Worm (Caenorhabditis elegans) whole organism, L4 larva: Measurements from ENCODE around the gene gst-6.

Experiments
- F26F4.8 ChIP-seq: fragments of 200-800 bp; sonication (Bioruptor generic); conservative IDR thresholded peaks from 2 replicates; pipeline ENCODE4 v1.3.6; 2022; ENCODE audit warnings: missing genetic modification characterization, missing compliant biosample characterization
- T20F7.1 ChIP-seq: fragments of 200-800 bp; sonication (Bioruptor generic); optimal IDR thresholded peaks from 2 replicates; lab custom pipeline; 2018; ENCODE audit warnings: mild to moderate bottlenecking, missing genetic modification characterization, missing compliant biosample characterization
- aha-1 ChIP-seq: fragments of 150-350 bp; peaks from one replicate; lab custom pipeline; 2014; ENCODE audit warnings: missing biosample characterization, missing genetic modification characterization
- arid-1 ChIP-seq: fragments of 200-800 bp; sonication (Bioruptor generic); conservative IDR thresholded peaks from 2 replicates; pipeline ENCODE4 v1.3.6; 2022; ENCODE audit warnings: missing genetic modification reagents, missing genetic modification characterization, missing compliant biosample characterization
- attf-4 ChIP-seq: sonication (generic microtip); optimal IDR thresholded peaks from 3 replicates; lab custom pipeline; 2017; ENCODE audit warnings: missing biosample characterization, missing genetic modification characterization
- ceh-20 ChIP-seq: fragments of 200-800 bp; sonication (Bioruptor generic); IDR thresholded peaks from 2 replicates; pipeline ENCODE4 v1.3.6; 2022; ENCODE audit warnings: missing genetic modification reagents, missing genetic modification characterization, missing compliant biosample characterization
- ceh-44 ChIP-seq: fragments of 200-800 bp; sonication (Bioruptor generic); IDR thresholded peaks from 2 replicates; pipeline ENCODE4 v1.3.6; 2022; ENCODE audit warnings: missing genetic modification reagents, missing genetic modification characterization, missing compliant biosample characterization
- daf-16 ChIP-seq, 3 experiments: sonication (generic microtip); optimal IDR thresholded peaks; 2 replicates each; lab custom pipeline; 2016 to 2017; ENCODE audit warnings: missing genetic modification characterization in 3 of 3, missing genetic modification reagents in 3 of 3, mild to moderate bottlenecking in 2 of 3, missing compliant biosample characterization in 2 of 3, missing biosample characterization in 1 of 3, moderate library complexity in 1 of 3
- dmd-6 ChIP-seq: fragments of 200-800 bp; sonication (Bioruptor generic); IDR thresholded peaks from 2 replicates; pipeline ENCODE4 v1.3.6; 2022; ENCODE audit warnings: missing genetic modification reagents, missing genetic modification characterization, missing compliant biosample characterization
- dve-1 ChIP-seq: sonication (generic microtip); optimal IDR thresholded peaks from 2 replicates; lab custom pipeline; 2017; ENCODE audit warnings: antibody characterized with exemption, mild to moderate bottlenecking, missing genetic modification characterization, missing compliant biosample characterization; ENCODE audit not compliant: insufficient read depth
- hlh-11 ChIP-seq: fragments of 200-800 bp; sonication (Bioruptor generic); optimal IDR thresholded peaks from 2 replicates; lab custom pipeline; 2018; ENCODE audit warnings: mild to moderate bottlenecking, missing genetic modification characterization, missing compliant biosample characterization
- hlh-30 ChIP-seq: sonication (generic microtip); optimal IDR thresholded peaks from 2 replicates; lab custom pipeline; 2017; ENCODE audit warnings: antibody characterized with exemption, mild to moderate bottlenecking, missing genetic modification characterization, missing compliant biosample characterization; ENCODE audit not compliant: insufficient read depth
- lin-1 ChIP-seq: fragments of 200-800 bp; sonication (Bioruptor generic); IDR thresholded peaks from 2 replicates; pipeline ENCODE4 v1.3.6; 2022; ENCODE audit warnings: missing genetic modification reagents, missing genetic modification characterization, missing compliant biosample characterization
- lin-15B ChIP-seq: fragments of 150-350 bp; sonication (generic microtip); optimal IDR thresholded peaks from 3 replicates; lab custom pipeline; 2014; ENCODE audit warnings: missing biosample characterization, missing genetic modification characterization
- lin-29 ChIP-seq: fragments of 200-800 bp; sonication (Bioruptor generic); IDR thresholded peaks from 2 replicates; pipeline ENCODE4 v1.3.6; 2022; ENCODE audit warnings: missing genetic modification reagents, missing genetic modification characterization, missing compliant biosample characterization
- lsy-2 ChIP-seq, 2 experiments: fragments of 150-350 bp in 1 of 2; sonication (generic microtip) in 1 of 2; optimal IDR thresholded peaks; 2 replicates each; lab custom pipeline; 2014 to 2017; ENCODE audit warnings: missing biosample characterization in 2 of 2, missing genetic modification characterization in 2 of 2
- mdl-1 ChIP-seq, 2 experiments: fragments of 150-350 bp in 1 of 2; sonication (generic microtip) in 1 of 2; optimal IDR thresholded peaks; 2 replicates each; lab custom pipeline; 2014 to 2017; ENCODE audit warnings: missing biosample characterization in 2 of 2, missing genetic modification characterization in 2 of 2
- mdt-29 ChIP-seq: fragments of 200-800 bp; sonication (Bioruptor generic); IDR thresholded peaks from 2 replicates; pipeline ENCODE4 v1.3.6; 2022; ENCODE audit warnings: missing genetic modification reagents, missing genetic modification characterization, missing compliant biosample characterization
- mep-1 ChIP-seq: fragments of 150-350 bp; sonication (generic microtip); optimal IDR thresholded peaks from 3 replicates; lab custom pipeline; 2014; ENCODE audit warnings: missing biosample characterization, missing genetic modification characterization
- mes-2 ChIP-seq: sonication (generic microtip); optimal IDR thresholded peaks from 2 replicates; lab custom pipeline; 2016; ENCODE audit warnings: missing genotype, mild to moderate bottlenecking, missing genetic modification characterization, missing compliant biosample characterization; ENCODE audit not compliant: poor library complexity, severe bottlenecking
- mxl-2 ChIP-seq: fragments of 200-800 bp; sonication (Bioruptor generic); conservative IDR thresholded peaks from 2 replicates; pipeline ENCODE4 v1.3.6; 2022; ENCODE audit warnings: missing genetic modification reagents, missing genetic modification characterization, missing compliant biosample characterization
- mxl-3 ChIP-seq: fragments of 200-800 bp; sonication (Bioruptor generic); optimal IDR thresholded peaks from 2 replicates; lab custom pipeline; 2018; ENCODE audit warnings: mild to moderate bottlenecking, missing genetic modification characterization, missing compliant biosample characterization
- nhr-102 ChIP-seq: sonication (generic microtip); optimal IDR thresholded peaks from 2 replicates; lab custom pipeline; 2016; ENCODE audit warnings: mild to moderate bottlenecking, missing genetic modification characterization, moderate library complexity, missing compliant biosample characterization
- nhr-25 ChIP-seq: sonication (generic microtip); optimal IDR thresholded peaks from 2 replicates; lab custom pipeline; 2017; ENCODE audit warnings: missing genetic modification characterization, mild to moderate bottlenecking, missing compliant biosample characterization, antibody characterized with exemption, moderate library complexity, borderline replicate concordance; ENCODE audit not compliant: insufficient read depth
- nhr-28 ChIP-seq: fragments of 150-350 bp; optimal IDR thresholded peaks from 2 replicates; lab custom pipeline; 2014; ENCODE audit warnings: missing biosample characterization, missing genetic modification characterization
- nhr-41 ChIP-seq: fragments of 200-800 bp; sonication (Bioruptor generic); IDR thresholded peaks from 2 replicates; pipeline ENCODE4 v1.3.6; 2022; ENCODE audit warnings: missing genetic modification reagents, missing genetic modification characterization, missing compliant biosample characterization
- nhr-48 ChIP-seq: sonication (generic microtip); optimal IDR thresholded peaks from 2 replicates; lab custom pipeline; 2016; ENCODE audit warnings: mild to moderate bottlenecking, missing genetic modification characterization, missing compliant biosample characterization
- nhr-77 ChIP-seq: fragments of 150-350 bp; optimal IDR thresholded peaks from 2 replicates; lab custom pipeline; 2014; ENCODE audit warnings: missing biosample characterization, missing genetic modification characterization
- php-3 ChIP-seq: fragments of 200-800 bp; sonication (Bioruptor generic); IDR thresholded peaks from 2 replicates; pipeline ENCODE4 v1.3.6; 2022; ENCODE audit warnings: missing genetic modification reagents, missing genetic modification characterization, missing compliant biosample characterization
- pqm-1 ChIP-seq: sonication (generic microtip); optimal IDR thresholded peaks from 2 replicates; lab custom pipeline; 2017; ENCODE audit warnings: missing biosample characterization, missing genetic modification characterization
- saeg-2 ChIP-seq: fragments of 200-800 bp; sonication (Bioruptor generic); IDR thresholded peaks from 2 replicates; pipeline ENCODE4 v1.3.6; 2022; ENCODE audit warnings: missing genetic modification reagents, missing genetic modification characterization, missing compliant biosample characterization
- sdz-12 ChIP-seq: fragments of 200-800 bp; sonication (Bioruptor generic); optimal IDR thresholded peaks from 2 replicates; lab custom pipeline; 2018; ENCODE audit warnings: mild to moderate bottlenecking, missing genetic modification characterization, missing compliant biosample characterization
- tra-1 ChIP-seq: fragments of 200-800 bp; sonication (Bioruptor generic); IDR thresholded peaks from 2 replicates; pipeline ENCODE4 v1.3.6; 2022; ENCODE audit warnings: missing genetic modification reagents, missing genetic modification characterization, missing compliant biosample characterization
- unc-62 ChIP-seq, 3 experiments: fragments of 150-350 bp in 1 of 3; sonication (generic microtip); optimal IDR thresholded peaks in 2 of 3; peaks in 1 of 3; 1 replicate in 1 of 3; 2 replicates in 2 of 3; lab custom pipeline; 2014 to 2017; ENCODE audit warnings: missing biosample characterization in 3 of 3, missing genetic modification characterization in 3 of 3, missing genetic modification reagents in 3 of 3, missing genotype in 1 of 3
- zfp-3 ChIP-seq: fragments of 200-800 bp; sonication (Bioruptor generic); conservative IDR thresholded peaks from 2 replicates; pipeline ENCODE4 v1.3.6; 2022; ENCODE audit warnings: missing genetic modification reagents, missing genetic modification characterization, missing compliant biosample characterization

The gst-6 gene

ce11 chrII:4924729-4925128 lies 45.0 kb downstream of the gst-6 start:
- TF ChIP-seq ceh-20 (GFP tag; lab: Robert Waterston, UW) (no peak), lin-29 (GFP tag; lab: Robert Waterston, UW) (no peak), unc-62 (GFP tag; optimal IDR thresholded peaks at IDR 0.05 in 1 of 2; lab: Kevin White, UChicago) (peak in 1 of 2 experiments; percentile 96), unc-62 (tag; optimal IDR thresholded peaks at IDR 0.05; lab: Kevin White, UChicago) (no peak), aha-1 (tag; lab: Kevin White, UChicago) (peak; percentile 12)

- TF ChIP-seq mdt-29 (GFP tag; lab: Robert Waterston, UW) (peak; percentile 82), attf-4 (no peak), lin-15B (tag; lab: Kevin White, UChicago) (no peak), sdz-12 (GFP tag; lab: Kevin White, UChicago) (no peak), lsy-2 (tag; optimal IDR thresholded peaks at IDR 0.05; lab: Kevin White, UChicago) (peak in 1 of 2 experiments; percentile 25), T20F7.1 (GFP tag; lab: Kevin White, UChicago) (peak; percentile 33), mes-2 (tag; lab: Kevin White, UChicago) (peak; percentile 37), F26F4.8 (GFP tag; lab: Robert Waterston, UW) (no peak), hlh-11 (tag; lab: Kevin White, UChicago) (peak; percentile 92), mxl-3 (GFP tag; lab: Kevin White, UChicago) (peak; percentile 75), dve-1 (peak; percentile 85), nhr-77 (tag; lab: Kevin White, UChicago) (peak; percentile 51), nhr-41 (GFP tag; lab: Robert Waterston, UW) (peak; percentile 77; the same call in 1 of the 2 replicates), daf-16 (GFP tag; optimal IDR thresholded peaks at IDR 0.05; lab: Kevin White, UChicago) (peak in 1 of 2 experiments; percentile 2), daf-16 (tag; optimal IDR thresholded peaks at IDR 0.05; lab: Kevin White, UChicago) (peak; percentile 94), dmd-6 (GFP tag; lab: Robert Waterston, UW) (peak; percentile 99), mep-1 (tag; lab: Kevin White, UChicago) (peak; percentile 62), mdl-1 (tag; optimal IDR thresholded peaks at IDR 0.05; lab: Kevin White, UChicago) (peak; percentile 0 to 86), ceh-44 (GFP tag; lab: Robert Waterston, UW) (no peak), lin-1 (GFP tag; lab: Robert Waterston, UW) (peak; percentile 54), nhr-102 (tag; lab: Kevin White, UChicago) (peak; percentile 46), pqm-1 (peak; percentile 97), tra-1 (GFP tag; lab: Robert Waterston, UW) (peak; percentile 81), nhr-25 (tag; lab: Kevin White, UChicago) (no peak), unc-62 (GFP tag; optimal IDR thresholded peaks at IDR 0.05 in 1 of 2; lab: Kevin White, UChicago) (peak in 1 of 2 experiments; percentile 29), unc-62 (tag; optimal IDR thresholded peaks at IDR 0.05; lab: Kevin White, UChicago) (no peak), saeg-2 (GFP tag; lab: Robert Waterston, UW) (peak; percentile 60; the same call in 1 of the 2 replicates), zfp-3 (0 out of 2 replicates have a peak, but pooled peaks have one; percentile 37), nhr-48 (tag; lab: Kevin White, UChicago) (peak; percentile 85), mxl-2 (0 out of 2 replicates have a peak, but pooled peaks have one; percentile 27), php-3 (GFP tag; lab: Robert Waterston, UW) (peak; percentile 60), hlh-30 (tag; lab: Kevin White, UChicago) (peak; percentile 62), arid-1 (GFP tag; lab: Robert Waterston, UW) (no peak), nhr-28 (tag; lab: Kevin White, UChicago) (peak; percentile 99)
Observed at ce11 chrII:4925198-4925764, 45.6 kb downstream of the gst-6 start, which contains the start of gene aagr-2. Gene aagr-2 (minus strand): TSS chrII:4925248.
